Worm (Caenorhabditis elegans): ENCODE data around the gene srv-30.

The srv-30 gene

ce11 chrIV:6271923-6272322 is 2.7 kb upstream of the srv-30 start, which contains the start of gene srv-31:
Gene srv-31 (minus strand): TSS chrIV:6272023.
- TF ChIP-seq Y55F3AM.14 (GFP tag; optimal IDR thresholded peaks at IDR 0.05) = no peak

ce11 chrIV:6266499-6266898 is 2.7 kb downstream of the srv-30 start, which contains the start of gene srv-29:
Gene srv-29 (minus strand): TSS chrIV:6266599.
- TF ChIP-seq unc-62 (GFP tag; optimal IDR thresholded peaks at IDR 0.05) = no peak
- TF ChIP-seq egl-27 (tag; optimal IDR thresholded peaks at IDR 0.05) = no peak
- TF ChIP-seq ztf-4 (tag; optimal IDR thresholded peaks at IDR 0.05) = no peak
- no peak for TF ChIP-seq nhr-77 (tag; optimal IDR thresholded peaks at IDR 0.05)
- no peak for TF ChIP-seq nhr-25 (tag; optimal IDR thresholded peaks at IDR 0.05)
- no peak for TF ChIP-seq nhr-6 (tag; optimal IDR thresholded peaks at IDR 0.05)
- TF ChIP-seq nhr-12 (tag; optimal IDR thresholded peaks at IDR 0.05) = no peak
- TF ChIP-seq aly-2 (tag; optimal IDR thresholded peaks at IDR 0.05) = no peak
- TF ChIP-seq zag-1 (tag; optimal IDR thresholded peaks at IDR 0.05) = no peak
- TF ChIP-seq nhr-10 (tag; optimal IDR thresholded peaks at IDR 0.05) = no peak
- TF ChIP-seq sem-4 (tag; optimal IDR thresholded peaks at IDR 0.05) = no peak
- TF ChIP-seq mbf-1 (tag; optimal IDR thresholded peaks at IDR 0.05) = no peak
- TF ChIP-seq nhr-21 (tag; optimal IDR thresholded peaks at IDR 0.05) = no peak
- TF ChIP-seq lin-13 (GFP tag; optimal IDR thresholded peaks at IDR 0.05) = no peak
- no peak for TF ChIP-seq mab-5 (tag; optimal IDR thresholded peaks at IDR 0.05)
- TF ChIP-seq ama-1 (optimal IDR thresholded peaks at IDR 0.05) = no peak
- TF ChIP-seq gmeb-1 (tag; optimal IDR thresholded peaks at IDR 0.05) = no peak
- no peak for TF ChIP-seq lin-39 (tag; optimal IDR thresholded peaks at IDR 0.05)

ce11 chrIV:6263244-6263643 is 6.0 kb downstream of the srv-30 start, which contains the start of gene srv-28:
Gene srv-28 (minus strand): TSS chrIV:6263344.
- TF ChIP-seq C34F6.9 (tag; optimal IDR thresholded peaks at IDR 0.05) (no peak), snpc-4 (tag; optimal IDR thresholded peaks at IDR 0.05) (no peak), lin-13 (GFP tag; optimal IDR thresholded peaks at IDR 0.05) (no peak), zag-1 (tag; optimal IDR thresholded peaks at IDR 0.05) (no peak), aly-2 (tag; optimal IDR thresholded peaks at IDR 0.05) (no peak), lsy-2 (tag; optimal IDR thresholded peaks at IDR 0.05) (no peak), nhr-12 (tag; optimal IDR thresholded peaks at IDR 0.05) (no peak), sma-3 (GFP tag; optimal IDR thresholded peaks at IDR 0.05) (no peak), nhr-23 (tag; optimal IDR thresholded peaks at IDR 0.05) (no peak), lin-39 (tag; optimal IDR thresholded peaks at IDR 0.05) (no peak), gmeb-1 (tag; optimal IDR thresholded peaks at IDR 0.05) (no peak), unc-62 (GFP tag; optimal IDR thresholded peaks at IDR 0.05) (no peak), fos-1 (tag; optimal IDR thresholded peaks at IDR 0.05) (no peak), ama-1 (optimal IDR thresholded peaks at IDR 0.05) (no peak), ZK546.5 (tag; optimal IDR thresholded peaks at IDR 0.05) (no peak), unc-55 (GFP tag; optimal IDR thresholded peaks at IDR 0.05) (no peak), nhr-237 (tag; optimal IDR thresholded peaks at IDR 0.05) (no peak), F13H6.1 (tag; optimal IDR thresholded peaks at IDR 0.05) (no peak), ceh-16 (tag; optimal IDR thresholded peaks at IDR 0.05) (no peak)

ce11 chrIV:6259732-6260131 is 9.5 kb downstream of the srv-30 start, which contains the start of gene nlp-16:
Gene nlp-16 (minus strand): TSS chrIV:6259832.
- TF ChIP-seq mbf-1 (tag; optimal IDR thresholded peaks at IDR 0.05) (no peak), lsy-2 (tag; optimal IDR thresholded peaks at IDR 0.05) (no peak), nhr-77 (tag; optimal IDR thresholded peaks at IDR 0.05) (no peak)

- TF ChIP-seq R02D3.7 (tag; optimal IDR thresholded peaks at IDR 0.05) = no peak
- no peak for TF ChIP-seq aly-2 (tag; optimal IDR thresholded peaks at IDR 0.05)
- TF ChIP-seq nhr-25 (tag; optimal IDR thresholded peaks at IDR 0.05) = no peak
- TF ChIP-seq elt-3 (tag; optimal IDR thresholded peaks at IDR 0.05) = no peak
- TF ChIP-seq sem-4 (tag; optimal IDR thresholded peaks at IDR 0.05) = no peak
- TF ChIP-seq unc-62 (GFP tag; optimal IDR thresholded peaks at IDR 0.05) = no peak
- TF ChIP-seq dmd-4 (tag; optimal IDR thresholded peaks at IDR 0.05) = no peak
- no peak for TF ChIP-seq lin-39 (tag; optimal IDR thresholded peaks at IDR 0.05)
- TF ChIP-seq egl-27 (tag; optimal IDR thresholded peaks at IDR 0.05) = no peak
- TF ChIP-seq nhr-12 (tag; optimal IDR thresholded peaks at IDR 0.05) = no peak
- TF ChIP-seq ceh-16 (tag; optimal IDR thresholded peaks at IDR 0.05) = no peak
- no peak for TF ChIP-seq blmp-1 (tag; optimal IDR thresholded peaks at IDR 0.05; ENCODE audit: insufficient read depth)
- TF ChIP-seq unc-55 (GFP tag; optimal IDR thresholded peaks at IDR 0.05) = no peak
- no peak for TF ChIP-seq ama-1 (optimal IDR thresholded peaks at IDR 0.05)
- TF ChIP-seq nhr-6 (tag; optimal IDR thresholded peaks at IDR 0.05) = no peak
Observed at ce11 chrIV:6258967-6259366, 10.3 kb downstream of the srv-30 start.
